Worm (Caenorhabditis elegans) whole organism, late embryonic: ENCODE data around the gene Y14H12B.2.

Experiments used
- F13H6.1 ChIP-seq: sonication (generic microtip); optimal IDR thresholded peaks from 2 replicates; lab custom pipeline; 2016; ENCODE audit warnings: missing genetic modification characterization, missing compliant biosample characterization
- K09A11.1 ChIP-seq: sonication (generic microtip); optimal IDR thresholded peaks from 2 replicates; lab custom pipeline; 2017; ENCODE audit warnings: antibody characterized with exemption, mild to moderate bottlenecking, missing genetic modification characterization, missing compliant biosample characterization; ENCODE audit not compliant: insufficient read depth
- T23F11.4 ChIP-seq: fragments of 200-800 bp; sonication (Bioruptor generic); optimal IDR thresholded peaks from 2 replicates; lab custom pipeline; 2018; ENCODE audit warnings: mild to moderate bottlenecking, missing genetic modification characterization, missing compliant biosample characterization
- ceh-2 ChIP-seq: sonication (generic microtip); optimal IDR thresholded peaks from 2 replicates; lab custom pipeline; 2016; ENCODE audit warnings: missing genotype, missing genetic modification characterization, missing compliant biosample characterization
- ceh-22 ChIP-seq: sonication (generic microtip); optimal IDR thresholded peaks from 2 replicates; lab custom pipeline; 2017; ENCODE audit warnings: missing biosample characterization, missing genetic modification characterization
- ceh-31 ChIP-seq: sonication (generic microtip); optimal IDR thresholded peaks from 2 replicates; lab custom pipeline; 2016; ENCODE audit warnings: missing genetic modification characterization, missing compliant biosample characterization
- ceh-34 ChIP-seq: sonication (generic microtip); optimal IDR thresholded peaks from 2 replicates; lab custom pipeline; 2016; ENCODE audit warnings: mild to moderate bottlenecking, missing genetic modification characterization, missing compliant biosample characterization
- ceh-45 ChIP-seq: fragments of 200-800 bp; sonication (Bioruptor generic); IDR thresholded peaks from 2 replicates; pipeline ENCODE4 v1.3.6; 2022; ENCODE audit warnings: missing genetic modification reagents, missing genetic modification characterization, missing compliant biosample characterization
- ceh-48 ChIP-seq: sonication (generic microtip); optimal IDR thresholded peaks from 2 replicates; lab custom pipeline; 2016; ENCODE audit warnings: missing genetic modification characterization, inconsistent platforms, missing compliant biosample characterization
- ceh-9 ChIP-seq: sonication (generic microtip); optimal IDR thresholded peaks from 2 replicates; lab custom pipeline; 2016; ENCODE audit warnings: mild to moderate bottlenecking, missing genetic modification characterization, inconsistent platforms, missing compliant biosample characterization
- elt-2 ChIP-seq: sonication (generic microtip); optimal IDR thresholded peaks from 2 replicates; lab custom pipeline; 2016; ENCODE audit warnings: missing genetic modification reagents, missing genetic modification characterization, missing compliant biosample characterization
- ets-4 ChIP-seq: sonication (generic microtip); optimal IDR thresholded peaks from 2 replicates; lab custom pipeline; 2016; ENCODE audit warnings: missing genetic modification characterization, missing compliant biosample characterization
- eyg-1 ChIP-seq: sonication (generic microtip); optimal IDR thresholded peaks from 2 replicates; lab custom pipeline; 2016; ENCODE audit warnings: missing genotype, missing genetic modification characterization, missing compliant biosample characterization
- gmeb-2 ChIP-seq: sonication (generic microtip); optimal IDR thresholded peaks from 2 replicates; lab custom pipeline; 2016; ENCODE audit warnings: missing genetic modification characterization, inconsistent platforms, missing compliant biosample characterization
- hlh-13 ChIP-seq: fragments of 200-800 bp; sonication (Bioruptor generic); optimal IDR thresholded peaks from 2 replicates; lab custom pipeline; 2018; ENCODE audit warnings: mild to moderate bottlenecking, missing genetic modification characterization, missing compliant biosample characterization
- hlh-15 ChIP-seq: sonication (generic microtip); optimal IDR thresholded peaks from 2 replicates; lab custom pipeline; 2016; ENCODE audit warnings: missing genetic modification characterization, missing compliant biosample characterization
- hlh-30 ChIP-seq: sonication (generic microtip); optimal IDR thresholded peaks from 2 replicates; lab custom pipeline; 2017; ENCODE audit warnings: antibody characterized with exemption, missing genetic modification characterization, missing compliant biosample characterization; ENCODE audit not compliant: insufficient read depth
- hlh-8 ChIP-seq: sonication (generic microtip); optimal IDR thresholded peaks from 2 replicates; lab custom pipeline; 2016; ENCODE audit warnings: missing genotype, missing genetic modification characterization, missing compliant biosample characterization
- lim-6 ChIP-seq: sonication (generic microtip); optimal IDR thresholded peaks from 2 replicates; lab custom pipeline; 2016; ENCODE audit warnings: missing genetic modification characterization, missing compliant biosample characterization
- nfya-1 ChIP-seq: sonication (generic microtip); optimal IDR thresholded peaks from 2 replicates; lab custom pipeline; 2017; ENCODE audit warnings: missing genetic modification characterization, mild to moderate bottlenecking, missing compliant biosample characterization, antibody characterized with exemption, moderate library complexity
- odd-2 ChIP-seq: sonication (generic microtip); optimal IDR thresholded peaks from 2 replicates; lab custom pipeline; 2017; ENCODE audit warnings: antibody characterized with exemption, mild to moderate bottlenecking, missing genetic modification characterization, missing compliant biosample characterization
- pag-3 ChIP-seq: sonication (generic microtip); optimal IDR thresholded peaks from 2 replicates; lab custom pipeline; 2016; ENCODE audit warnings: missing compliant biosample characterization, missing genetic modification characterization, borderline replicate concordance
- pax-1 ChIP-seq: fragments of 150-350 bp; optimal IDR thresholded peaks from 2 replicates; lab custom pipeline; 2014; ENCODE audit warnings: missing biosample characterization, missing genetic modification characterization
- pha-2 ChIP-seq: sonication (generic microtip); optimal IDR thresholded peaks from 2 replicates; lab custom pipeline; 2017; ENCODE audit warnings: mild to moderate bottlenecking, missing genetic modification characterization, missing compliant biosample characterization
- pha-4 ChIP-seq: fragments of 150-350 bp; optimal IDR thresholded peaks from 2 replicates; lab custom pipeline; 2018; ENCODE audit warnings: missing biosample characterization, missing genetic modification reagents, missing genetic modification characterization
- pqm-1 ChIP-seq: sonication (generic microtip); optimal IDR thresholded peaks from 2 replicates; lab custom pipeline; 2016; ENCODE audit warnings: missing genetic modification characterization, missing compliant biosample characterization
- ref-2 ChIP-seq: sonication (generic microtip); optimal IDR thresholded peaks from 2 replicates; lab custom pipeline; 2016; ENCODE audit warnings: missing genetic modification characterization, missing compliant biosample characterization
- sdc-2 ChIP-seq: sonication (generic microtip); optimal IDR thresholded peaks from 2 replicates; lab custom pipeline; 2016; ENCODE audit warnings: missing genotype, missing genetic modification characterization, missing compliant biosample characterization
- sox-2 ChIP-seq: fragments of 200-800 bp; sonication (Bioruptor generic); IDR thresholded peaks from 2 replicates; pipeline ENCODE4 v1.3.6; 2022; ENCODE audit warnings: missing genetic modification reagents, missing genetic modification characterization, missing compliant biosample characterization
- tbx-2 ChIP-seq: sonication (generic microtip); optimal IDR thresholded peaks from 2 replicates; lab custom pipeline; 2016; ENCODE audit warnings: missing genetic modification characterization, missing compliant biosample characterization
- unc-3 ChIP-seq, 2 experiments: fragments of 200-800 bp in 1 of 2; sonication (Bioruptor generic) in 1 of 2; sonication (generic microtip) in 1 of 2; conservative IDR thresholded peaks in 1 of 2; optimal IDR thresholded peaks in 1 of 2; 2 replicates each; pipeline versions ENCODE4 v1.3.6 to Lab custom; 2016 to 2022; ENCODE audit warnings: missing compliant biosample characterization in 2 of 2, missing genetic modification characterization in 2 of 2, missing genetic modification reagents in 1 of 2
- unc-42 ChIP-seq: sonication (generic microtip); optimal IDR thresholded peaks from 2 replicates; lab custom pipeline; 2016; ENCODE audit warnings: missing genotype, missing genetic modification characterization, missing compliant biosample characterization
- unc-55 ChIP-seq: sonication (generic microtip); optimal IDR thresholded peaks from 2 replicates; lab custom pipeline; 2017; ENCODE audit warnings: missing biosample characterization, missing genetic modification reagents, missing genetic modification characterization
- zip-5 ChIP-seq: sonication (generic microtip); optimal IDR thresholded peaks from 2 replicates; lab custom pipeline; 2016; ENCODE audit warnings: missing genetic modification characterization, missing compliant biosample characterization

Y14H12B.2 gene

DNA sequence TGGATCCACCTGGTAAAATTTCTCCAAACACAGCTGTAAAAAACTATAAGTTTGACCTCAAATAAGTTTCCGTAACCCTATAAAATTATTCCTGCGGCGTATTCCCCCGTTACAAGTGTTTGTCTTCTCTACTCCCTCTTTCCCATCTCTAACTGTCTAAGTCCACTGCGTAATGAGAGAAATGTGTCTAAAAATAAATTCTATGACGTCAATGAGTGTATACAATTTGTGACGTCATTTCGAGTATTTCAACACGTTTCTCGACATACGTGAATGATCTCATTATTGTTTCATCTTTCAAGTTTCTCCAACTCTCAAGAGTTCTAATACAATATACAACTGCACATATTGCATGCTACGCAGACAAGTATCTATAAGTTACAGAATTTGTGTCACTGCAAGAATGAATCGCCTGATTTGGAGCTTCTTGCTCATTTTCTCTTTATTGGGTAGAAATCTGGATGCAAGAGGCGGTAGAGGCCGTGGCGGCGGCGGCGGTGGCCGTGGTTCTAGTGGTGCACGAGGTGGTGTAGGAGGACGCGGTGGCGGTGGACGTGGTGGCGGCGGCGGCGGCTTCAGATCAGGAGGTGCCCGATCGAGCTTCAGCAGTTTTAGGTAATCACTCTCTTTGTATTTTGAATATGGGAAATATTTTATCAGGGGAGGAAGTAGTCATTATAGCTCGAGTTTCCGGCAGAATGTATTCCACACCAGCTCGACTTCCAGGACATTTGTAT lies 35.6 kb downstream of the Y14H12B.2 start, which contains the start of gene F53C3.6:
Gene F53C3.6, plus strand, starts transcription at position 385 of the 737 bp plus-strand sequence.
- TF ChIP-seq ceh-22 (tag; lab: Kevin White, UChicago) (no peak), lim-6 (tag; lab: Kevin White, UChicago) (no peak), zip-5 (tag; lab: Kevin White, UChicago) (no peak), ceh-31 (peak; percentile 55), nfya-1 (tag; lab: Kevin White, UChicago) (peak; percentile 53), tbx-2 (tag; lab: Kevin White, UChicago) (peak; percentile 40), hlh-8 (tag; lab: Kevin White, UChicago) (no peak), unc-42 (tag; lab: Kevin White, UChicago) (peak; percentile 70), pag-3 (no peak), ceh-2 (no peak), K09A11.1 (tag; lab: Kevin White, UChicago) (no peak), unc-55 (GFP tag; lab: Kevin White, UChicago) (peak; percentile 15), sdc-2 (tag; lab: Kevin White, UChicago) (peak; percentile 20), ets-4 (tag; lab: Kevin White, UChicago) (no peak)

DNA sequence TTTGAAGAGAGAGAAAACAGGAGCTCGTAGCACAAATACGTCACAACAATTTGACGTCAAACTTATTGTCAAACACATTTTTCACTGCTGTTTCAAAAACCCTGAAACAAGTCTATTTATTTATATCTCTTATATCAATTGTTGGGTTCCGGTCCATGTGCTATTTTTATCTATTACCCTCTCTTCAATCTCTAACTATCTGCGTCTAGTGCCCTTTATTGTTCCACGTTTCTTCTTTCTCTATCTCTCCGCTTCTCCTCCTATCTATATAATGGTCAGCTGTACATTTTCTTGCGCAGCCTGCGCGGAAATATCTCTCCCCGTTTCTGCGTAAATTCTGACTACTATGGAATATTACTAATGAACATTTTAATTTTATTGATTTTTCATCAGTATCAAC lies 36.6 kb downstream of the Y14H12B.2 start:
- peak; percentile 29 for TF ChIP-seq elt-2 (tag; lab: Kevin White, UChicago)
- peak; percentile 17 for TF ChIP-seq F13H6.1 (tag; lab: Kevin White, UChicago)
- peak; percentile 16 for TF ChIP-seq ceh-34
- no peak for TF ChIP-seq ceh-45 (GFP tag; lab: Robert Waterston, UW)
- peak; percentile 59 for TF ChIP-seq unc-42 (tag; lab: Kevin White, UChicago)
- TF ChIP-seq ceh-31, result peak; percentile 59
- peak; percentile 32 for TF ChIP-seq ets-4 (tag; lab: Kevin White, UChicago)
- no peak for TF ChIP-seq K09A11.1 (tag; lab: Kevin White, UChicago)
- peak; percentile 10 for TF ChIP-seq ceh-48 (tag; lab: Kevin White, UChicago)
- no peak for TF ChIP-seq pha-4 (tag; lab: Kevin White, UChicago)
- no peak for TF ChIP-seq eyg-1 (tag; lab: Kevin White, UChicago)
- TF ChIP-seq gmeb-2 (tag; lab: Kevin White, UChicago), result no peak
- TF ChIP-seq ref-2 (tag; lab: Kevin White, UChicago), result peak; percentile 20
- no peak for TF ChIP-seq zip-5 (tag; lab: Kevin White, UChicago)
- TF ChIP-seq hlh-15, result no peak
- peak; percentile 20 for TF ChIP-seq hlh-8 (tag; lab: Kevin White, UChicago)
- TF ChIP-seq nfya-1 (tag; lab: Kevin White, UChicago), result peak; percentile 66
- no peak for TF ChIP-seq hlh-13 (GFP tag; lab: Kevin White, UChicago)
- peak; percentile 61 for TF ChIP-seq sox-2 (GFP tag; lab: Robert Waterston, UW)
- no peak for TF ChIP-seq unc-3 (GFP tag; conservative IDR thresholded peaks at IDR 0.05; lab: Robert Waterston, UW)
- no peak for TF ChIP-seq unc-3 (tag; optimal IDR thresholded peaks at IDR 0.05; lab: Kevin White, UChicago)
- no peak for TF ChIP-seq odd-2 (tag; lab: Kevin White, UChicago)
- TF ChIP-seq pha-2 (tag; lab: Kevin White, UChicago), result no peak
- TF ChIP-seq ceh-9 (tag; lab: Kevin White, UChicago), result no peak
- peak; percentile 27 for TF ChIP-seq unc-55 (GFP tag; lab: Kevin White, UChicago)
- peak; percentile 18 for TF ChIP-seq hlh-30 (tag; lab: Kevin White, UChicago)
- TF ChIP-seq pax-1, result peak; percentile 19

DNA sequence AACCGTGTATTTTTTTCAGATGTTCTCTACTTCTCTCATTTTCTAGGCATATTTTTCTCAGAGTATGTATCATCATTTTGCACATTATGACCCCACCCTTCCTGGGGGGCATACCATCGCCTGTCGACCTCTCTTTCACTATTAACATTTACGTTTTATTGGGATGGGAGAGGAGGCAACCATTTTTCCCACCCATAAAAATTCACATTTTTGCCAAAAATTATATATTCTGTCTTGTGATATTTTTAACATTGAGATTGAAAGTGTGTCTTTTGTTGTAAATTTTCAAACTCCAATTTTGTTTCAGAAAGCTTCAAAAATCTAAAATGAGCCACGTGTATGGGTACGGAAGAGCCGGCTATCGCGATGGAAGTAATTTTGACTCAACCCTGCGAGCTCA lies 38.8 kb downstream of the Y14H12B.2 start, which contains the start of gene F53C3.7:
Gene F53C3.7, plus strand, starts transcription at position 301 of the 400 bp plus-strand sequence.
- no peak for TF ChIP-seq T23F11.4 (GFP tag; lab: Kevin White, UChicago)
- no peak for TF ChIP-seq pqm-1 (tag; lab: Kevin White, UChicago)
